Worm (Caenorhabditis elegans) whole organism, young adult: ENCODE results near the gene ZK121.2.

Source experiments
- B0035.1 ChIP-seq: sonication (generic microtip); optimal IDR thresholded peaks from 2 replicates; lab custom pipeline; 2016; ENCODE audit warnings: missing genetic modification characterization, mild to moderate bottlenecking, missing compliant biosample characterization, missing genotype, missing genetic modification reagents
- F10E7.11 ChIP-seq: sonication (generic microtip); optimal IDR thresholded peaks from 2 replicates; lab custom pipeline; 2017; ENCODE audit warnings: mild to moderate bottlenecking, missing genetic modification characterization, moderate library complexity, missing compliant biosample characterization
- F39B2.1 ChIP-seq: fragments of 200-800 bp; sonication (Bioruptor generic); IDR thresholded peaks from 2 replicates; pipeline ENCODE4 v1.3.6; 2022; ENCODE audit warnings: missing genetic modification reagents, missing genetic modification characterization, missing compliant biosample characterization
- F52B5.7 ChIP-seq: sonication (generic microtip); optimal IDR thresholded peaks from 2 replicates; lab custom pipeline; 2016; ENCODE audit warnings: mild to moderate bottlenecking, missing genetic modification characterization, missing compliant biosample characterization
- F57A8.1 ChIP-seq: fragments of 200-800 bp; sonication (Bioruptor generic); optimal IDR thresholded peaks from 2 replicates; lab custom pipeline; 2018; ENCODE audit warnings: mild to moderate bottlenecking, missing genetic modification characterization, moderate library complexity, missing compliant biosample characterization
- Y53G8AR.9 ChIP-seq: fragments of 200-800 bp; sonication (Bioruptor generic); conservative IDR thresholded peaks from 2 replicates; pipeline ENCODE4 v1.3.6; 2022; ENCODE audit warnings: missing genetic modification reagents, missing genetic modification characterization, missing compliant biosample characterization
- Y79H2A.3 ChIP-seq: fragments of 200-800 bp; sonication (Bioruptor generic); conservative IDR thresholded peaks from 2 replicates; pipeline ENCODE4 v1.3.6; 2022; ENCODE audit warnings: missing genetic modification reagents, missing genetic modification characterization, missing compliant biosample characterization
- akir-1 ChIP-seq: fragments of 200-800 bp; sonication (Bioruptor generic); optimal IDR thresholded peaks from 2 replicates; lab custom pipeline; 2018; ENCODE audit warnings: mild to moderate bottlenecking, missing genetic modification characterization, moderate library complexity, missing compliant biosample characterization
- ama-1 ChIP-seq, 3 experiments: fragments of 150-350 bp in 1 of 3; sonication (generic microtip) in 2 of 3; optimal IDR thresholded peaks; 2 replicates each; lab custom pipeline; 2014 to 2018; ENCODE audit warnings: missing biosample characterization in 2 of 3, missing genetic modification characterization in 2 of 3, missing genetic modification reagents in 2 of 3
- attf-5 ChIP-seq: fragments of 200-800 bp; sonication (Bioruptor generic); optimal IDR thresholded peaks from 2 replicates; lab custom pipeline; 2018; ENCODE audit warnings: mild to moderate bottlenecking, missing genetic modification characterization, missing compliant biosample characterization
- cebp-1 ChIP-seq, 2 experiments: fragments of 200-800 bp in 1 of 2; sonication (Bioruptor generic) in 1 of 2; sonication (generic microtip) in 1 of 2; IDR thresholded peaks in 1 of 2; optimal IDR thresholded peaks in 1 of 2; 2 replicates each; pipeline versions ENCODE4 v1.3.6 to Lab custom; 2017 to 2022; ENCODE audit warnings: missing compliant biosample characterization in 2 of 2, missing genetic modification characterization in 2 of 2, mild to moderate bottlenecking in 1 of 2, missing genetic modification reagents in 1 of 2, moderate library complexity in 1 of 2
- ceh-100 ChIP-seq: fragments of 200-800 bp; sonication (Bioruptor generic); IDR thresholded peaks from 2 replicates; pipeline ENCODE4 v1.3.6; 2022; ENCODE audit warnings: missing genetic modification reagents, missing genetic modification characterization, missing compliant biosample characterization
- ceh-40 ChIP-seq: fragments of 200-800 bp; sonication (Bioruptor generic); IDR thresholded peaks from 2 replicates; pipeline ENCODE4 v1.3.6; 2022; ENCODE audit warnings: missing genetic modification characterization, missing compliant biosample characterization
- ceh-79 ChIP-seq: sonication (generic microtip); optimal IDR thresholded peaks from 2 replicates; lab custom pipeline; 2017; ENCODE audit warnings: mild to moderate bottlenecking, missing genetic modification characterization, missing compliant biosample characterization
- dpl-1 ChIP-seq: fragments of 150-350 bp; optimal IDR thresholded peaks from 2 replicates; lab custom pipeline; 2014; ENCODE audit warnings: missing biosample characterization, missing genetic modification reagents, missing genetic modification characterization
- egrh-3 ChIP-seq: fragments of 200-800 bp; sonication (Bioruptor generic); IDR thresholded peaks from 2 replicates; pipeline ENCODE4 v1.3.6; 2022; ENCODE audit warnings: missing genetic modification reagents, missing genetic modification characterization, missing compliant biosample characterization
- ets-4 ChIP-seq: fragments of 200-800 bp; sonication (Bioruptor generic); optimal IDR thresholded peaks from 2 replicates; lab custom pipeline; 2018; ENCODE audit warnings: mild to moderate bottlenecking, missing genetic modification characterization, missing compliant biosample characterization
- him-1 ChIP-seq: sonication (generic microtip); optimal IDR thresholded peaks from 2 replicates; lab custom pipeline; 2016; ENCODE audit warnings: missing genotype, missing genetic modification reagents, missing genetic modification characterization, missing compliant biosample characterization
- hmg-20 ChIP-seq: fragments of 200-800 bp; sonication (Bioruptor generic); IDR thresholded peaks from 2 replicates; pipeline ENCODE4 v1.3.6; 2022; ENCODE audit warnings: missing genetic modification reagents, missing genetic modification characterization, missing compliant biosample characterization
- let-607 ChIP-seq, 2 experiments: fragments of 200-800 bp in 1 of 2; sonication (Bioruptor generic) in 1 of 2; sonication (generic microtip) in 1 of 2; optimal IDR thresholded peaks; 2 replicates each; lab custom pipeline; 2016 to 2018; ENCODE audit warnings: mild to moderate bottlenecking in 2 of 2, missing compliant biosample characterization in 2 of 2, missing genetic modification characterization in 2 of 2, moderate library complexity in 2 of 2, missing genotype in 1 of 2
- lin-40 ChIP-seq: sonication (generic microtip); optimal IDR thresholded peaks from 2 replicates; lab custom pipeline; 2016; ENCODE audit warnings: missing genetic modification characterization, mild to moderate bottlenecking, missing compliant biosample characterization, missing genotype, missing genetic modification reagents
- lsl-1 ChIP-seq: fragments of 200-800 bp; sonication (Bioruptor generic); optimal IDR thresholded peaks from 2 replicates; lab custom pipeline; 2018; ENCODE audit warnings: mild to moderate bottlenecking, missing genetic modification characterization, moderate library complexity, missing compliant biosample characterization
- madf-8 ChIP-seq: fragments of 200-800 bp; sonication (Bioruptor generic); conservative IDR thresholded peaks from 2 replicates; pipeline ENCODE4 v1.3.6; 2022; ENCODE audit warnings: missing genetic modification reagents, missing genetic modification characterization, missing compliant biosample characterization
- nfya-1 ChIP-seq: sonication (generic microtip); optimal IDR thresholded peaks from 2 replicates; lab custom pipeline; 2017; ENCODE audit warnings: antibody characterized with exemption, missing compliant biosample characterization, missing genetic modification characterization, borderline replicate concordance; ENCODE audit not compliant: insufficient read depth
- nfyb-1 ChIP-seq: fragments of 200-800 bp; sonication (Bioruptor generic); IDR thresholded peaks from 2 replicates; pipeline ENCODE4 v1.3.6; 2022; ENCODE audit warnings: missing genetic modification reagents, missing genetic modification characterization, missing compliant biosample characterization
- nhr-179 ChIP-seq: sonication (generic microtip); optimal IDR thresholded peaks from 2 replicates; lab custom pipeline; 2016; ENCODE audit warnings: mild to moderate bottlenecking, missing genetic modification characterization, missing compliant biosample characterization
- nhr-80 ChIP-seq: sonication (generic microtip); optimal IDR thresholded peaks from 2 replicates; lab custom pipeline; 2016; ENCODE audit warnings: missing genetic modification characterization, missing compliant biosample characterization
- pha-4 ChIP-seq: fragments of 150-350 bp; sonication (generic microtip); optimal IDR thresholded peaks from 2 replicates; lab custom pipeline; 2014; ENCODE audit warnings: missing biosample characterization, missing genetic modification reagents, missing genetic modification characterization
- rec-8 ChIP-seq, 2 experiments: sonication (generic microtip); optimal IDR thresholded peaks; 2 replicates each; lab custom pipeline; 2016; ENCODE audit warnings: mild to moderate bottlenecking in 2 of 2, missing genetic modification characterization in 2 of 2, missing genetic modification reagents in 2 of 2, missing genotype in 2 of 2, missing biosample characterization in 1 of 2, missing compliant biosample characterization in 1 of 2, moderate library complexity in 1 of 2
- repo-1 ChIP-seq: sonication (generic microtip); optimal IDR thresholded peaks from 2 replicates; lab custom pipeline; 2017; ENCODE audit warnings: mild to moderate bottlenecking, missing genetic modification characterization, missing compliant biosample characterization
- snpc-1.3 ChIP-seq: sonication (generic microtip); optimal IDR thresholded peaks from 2 replicates; lab custom pipeline; 2017; ENCODE audit warnings: missing genetic modification characterization, mild to moderate bottlenecking, missing compliant biosample characterization, antibody characterized with exemption, moderate library complexity, missing genotype, missing genetic modification reagents; ENCODE audit not compliant: insufficient read depth
- sptf-2 ChIP-seq: fragments of 200-800 bp; sonication (Bioruptor generic); optimal IDR thresholded peaks from 2 replicates; lab custom pipeline; 2018; ENCODE audit warnings: mild to moderate bottlenecking, missing genetic modification characterization, missing compliant biosample characterization
- tbx-9 ChIP-seq: sonication (generic microtip); optimal IDR thresholded peaks from 2 replicates; lab custom pipeline; 2016; ENCODE audit warnings: borderline replicate concordance, missing genetic modification characterization, inconsistent platforms, missing compliant biosample characterization
- ztf-22 ChIP-seq: fragments of 200-800 bp; sonication (Bioruptor generic); optimal IDR thresholded peaks from 2 replicates; lab custom pipeline; 2018; ENCODE audit warnings: mild to moderate bottlenecking, missing genetic modification characterization, moderate library complexity, missing compliant biosample characterization
- ztf-28 ChIP-seq: fragments of 200-800 bp; sonication (Bioruptor generic); IDR thresholded peaks from 2 replicates; pipeline ENCODE4 v1.3.6; 2022; ENCODE audit warnings: missing genetic modification reagents, missing genetic modification characterization, missing compliant biosample characterization

ZK121.2 gene

ce11 chrIII:5361909-5362308, 20.4 kb downstream of the ZK121.2 start, which contains the start of gene Y32H12A.1:
Gene Y32H12A.1 (plus strand): TSS chrIII:5362209.
- TF ChIP-seq ama-1 (optimal IDR thresholded peaks at IDR 0.05; lab: Kevin White, UChicago) (no peak), ama-1 (GFP tag; optimal IDR thresholded peaks at IDR 0.05; lab: Kevin White, UChicago) (no peak), ceh-79 (tag; lab: Kevin White, UChicago) (no peak), lsl-1 (GFP tag; lab: Kevin White, UChicago) (no peak), tbx-9 (tag; lab: Kevin White, UChicago) (no peak), nhr-80 (tag; lab: Kevin White, UChicago) (no peak), pha-4 (tag; lab: Kevin White, UChicago) (no peak), hmg-20 (no peak), ets-4 (no peak), let-607 (tag; optimal IDR thresholded peaks at IDR 0.05; lab: Kevin White, UChicago) (no peak), madf-8 (GFP tag; lab: Robert Waterston, UW) (no peak), F52B5.7 (no peak), ceh-100 (GFP tag; lab: Robert Waterston, UW) (no peak), akir-1 (GFP tag; lab: Kevin White, UChicago) (no peak), dpl-1 (GFP tag; lab: Kevin White, UChicago) (no peak), ztf-28 (GFP tag; lab: Robert Waterston, UW) (no peak), F39B2.1 (GFP tag; lab: Robert Waterston, UW) (no peak), F57A8.1 (GFP tag; lab: Kevin White, UChicago) (no peak), ztf-22 (GFP tag; lab: Kevin White, UChicago) (no peak), nhr-179 (tag; lab: Kevin White, UChicago) (no peak)
- TF ChIP-seq, all 124 proteins: peak for 0

- no peak for TF ChIP-seq Y79H2A.3 (GFP tag; lab: Robert Waterston, UW)
- TF ChIP-seq attf-5 = peak; percentile 18
- peak; percentile 68 for TF ChIP-seq repo-1 (tag; lab: Kevin White, UChicago)
- TF ChIP-seq F57A8.1 (GFP tag; lab: Kevin White, UChicago) = no peak
- peak; percentile 51 for TF ChIP-seq nhr-80 (tag; lab: Kevin White, UChicago)
- TF ChIP-seq cebp-1 (GFP tag; IDR thresholded peaks at IDR 0.05; lab: Robert Waterston, UW) = no peak
- peak; percentile 12 for TF ChIP-seq cebp-1 (tag; optimal IDR thresholded peaks at IDR 0.05; lab: Kevin White, UChicago)
- peak; percentile 58; the same call in 1 of the 2 replicates for TF ChIP-seq nfyb-1
- TF ChIP-seq lin-40 = peak; percentile 34
- TF ChIP-seq sptf-2 (GFP tag; lab: Kevin White, UChicago) = no peak
- TF ChIP-seq Y53G8AR.9 = peak; percentile 62
- TF ChIP-seq him-1 (tag; lab: Kevin White, UChicago) = peak; percentile 20
- TF ChIP-seq pha-4 (tag; lab: Kevin White, UChicago) = peak; percentile 32
Measured at ce11 chrIII:5367995-5368899, 26.8 kb downstream of the ZK121.2 start, which contains the start of gene dhs-9. Gene dhs-9 (minus strand): TSS chrIII:5368045.

- no peak for TF ChIP-seq ceh-40 (GFP tag; lab: Robert Waterston, UW)
- TF ChIP-seq F10E7.11 = no peak
- no peak for TF ChIP-seq B0035.1
- TF ChIP-seq egrh-3 (GFP tag; lab: Robert Waterston, UW) = no peak
- no peak for TF ChIP-seq nfya-1
- no peak for TF ChIP-seq F57A8.1 (GFP tag; lab: Kevin White, UChicago)
- no peak for TF ChIP-seq rec-8 (tag; optimal IDR thresholded peaks at IDR 0.05; lab: Kevin White, UChicago)
- TF ChIP-seq snpc-1.3 (tag; lab: Kevin White, UChicago) = no peak
Measured at ce11 chrIII:5371226-5371926, 29.9 kb downstream of the ZK121.2 start, which contains the start of gene szy-2. Gene szy-2 (minus strand): TSS chrIII:5371276.
